Worm (Caenorhabditis elegans): ENCODE results near the gene lips-1.

ce11 chrX:12484749-12485148, 7.8 kb upstream of the lips-1 start, which contains the start of gene tbc-13:
- TF ChIP-seq mdl-1 (tag; optimal IDR thresholded peaks at IDR 0.05) (no peak), nhr-25 (tag; optimal IDR thresholded peaks at IDR 0.05) (no peak), nhr-23 (tag; optimal IDR thresholded peaks at IDR 0.05) (no peak), Y55F3AM.14 (GFP tag; optimal IDR thresholded peaks at IDR 0.05) (no peak), nhr-11 (tag; optimal IDR thresholded peaks at IDR 0.05) (no peak), unc-62 (GFP tag; optimal IDR thresholded peaks at IDR 0.05) (no peak), ztf-11 (tag; optimal IDR thresholded peaks at IDR 0.05) (no peak), dmd-4 (tag; optimal IDR thresholded peaks at IDR 0.05) (no peak)

Measured in whole organism, L2 larva.